Worm (Caenorhabditis elegans) whole organism, L1 larva: ENCODE results near the gene srbc-23.

ENCODE experiments used
- C34B4.2 ChIP-seq: sonication (generic microtip); optimal IDR thresholded peaks from 2 replicates; lab custom pipeline; 2017; ENCODE audit warnings: mild to moderate bottlenecking, missing genetic modification characterization, missing compliant biosample characterization
- F16B12.6 ChIP-seq: fragments of 150-350 bp; optimal IDR thresholded peaks from 2 replicates; lab custom pipeline; 2014; ENCODE audit warnings: missing biosample characterization, missing genetic modification characterization
- Y116A8C.19 ChIP-seq: sonication (generic microtip); optimal IDR thresholded peaks from 2 replicates; lab custom pipeline; 2016; ENCODE audit warnings: missing compliant biosample characterization, missing genetic modification characterization, borderline replicate concordance
- aha-1 ChIP-seq: fragments of 150-350 bp; optimal IDR thresholded peaks from 2 replicates; lab custom pipeline; 2014; ENCODE audit warnings: missing biosample characterization, missing genetic modification characterization
- alr-1 ChIP-seq: fragments of 200-800 bp; sonication (Bioruptor generic); optimal IDR thresholded peaks from 2 replicates; lab custom pipeline; 2018; ENCODE audit warnings: borderline replicate concordance, mild to moderate bottlenecking, missing genetic modification characterization, missing compliant biosample characterization
- aly-2 ChIP-seq: fragments of 150-350 bp; optimal IDR thresholded peaks from 2 replicates; lab custom pipeline; 2014; ENCODE audit warnings: missing biosample characterization, missing genetic modification characterization
- blmp-1 ChIP-seq: fragments of 150-350 bp; optimal IDR thresholded peaks from 2 replicates; lab custom pipeline; 2014; ENCODE audit warnings: missing biosample characterization, missing genetic modification characterization
- ceh-63 ChIP-seq: fragments of 200-800 bp; sonication (Bioruptor generic); optimal IDR thresholded peaks from 2 replicates; lab custom pipeline; 2018; ENCODE audit warnings: mild to moderate bottlenecking, missing genetic modification characterization, missing compliant biosample characterization
- ceh-90 ChIP-seq: sonication (generic microtip); optimal IDR thresholded peaks from 2 replicates; lab custom pipeline; 2016; ENCODE audit warnings: missing genetic modification characterization, missing compliant biosample characterization
- dsc-1 ChIP-seq: sonication (generic microtip); optimal IDR thresholded peaks from 2 replicates; lab custom pipeline; 2016; ENCODE audit warnings: mild to moderate bottlenecking, missing genetic modification characterization, missing compliant biosample characterization
- efl-1 ChIP-seq, 4 experiments: fragments of 150-350 bp; optimal IDR thresholded peaks in 3 of 4; peaks in 1 of 4; 1 replicate in 1 of 4; 2 replicates in 3 of 4; lab custom pipeline; 2014; ENCODE audit warnings: missing biosample characterization in 2 of 4, missing genetic modification characterization in 2 of 4, missing genetic modification reagents in 2 of 4
- egl-27 ChIP-seq, 2 experiments: fragments of 150-350 bp in 1 of 2; sonication (generic microtip); optimal IDR thresholded peaks; 3 replicates each; lab custom pipeline; 2017 to 2018; ENCODE audit warnings: missing biosample characterization in 2 of 2, missing genetic modification characterization in 2 of 2, missing genetic modification reagents in 2 of 2
- elt-2 ChIP-seq: sonication (generic microtip); optimal IDR thresholded peaks from 2 replicates; lab custom pipeline; 2016; ENCODE audit warnings: missing genetic modification characterization, mild to moderate bottlenecking, inconsistent platforms, missing compliant biosample characterization, missing genetic modification reagents
- ets-5 ChIP-seq: fragments of 200-800 bp; sonication (Bioruptor generic); IDR thresholded peaks from 2 replicates; pipeline ENCODE4 v1.3.6; 2022; ENCODE audit warnings: missing genetic modification characterization, missing compliant biosample characterization
- fkh-10 ChIP-seq: sonication (generic microtip); optimal IDR thresholded peaks from 2 replicates; lab custom pipeline; 2017; ENCODE audit warnings: missing biosample characterization, missing genetic modification reagents, missing genetic modification characterization
- fkh-4 ChIP-seq: sonication (generic microtip); optimal IDR thresholded peaks from 2 replicates; lab custom pipeline; 2016; ENCODE audit warnings: missing compliant biosample characterization, missing genetic modification characterization, borderline replicate concordance
- fos-1 ChIP-seq: fragments of 150-350 bp; optimal IDR thresholded peaks from 2 replicates; lab custom pipeline; 2014; ENCODE audit warnings: missing biosample characterization, missing genetic modification characterization
- hlh-17 ChIP-seq: fragments of 200-800 bp; sonication (Bioruptor generic); optimal IDR thresholded peaks from 2 replicates; lab custom pipeline; 2018; ENCODE audit warnings: missing genetic modification characterization, mild to moderate bottlenecking, missing compliant biosample characterization, moderate library complexity, borderline replicate concordance
- hpl-2 ChIP-seq: fragments of 150-350 bp; optimal IDR thresholded peaks from 2 replicates; lab custom pipeline; 2014; ENCODE audit warnings: missing biosample characterization, missing genetic modification reagents, missing genetic modification characterization
- irx-1 ChIP-seq: sonication (generic microtip); optimal IDR thresholded peaks from 2 replicates; lab custom pipeline; 2016; ENCODE audit warnings: missing genetic modification characterization, missing compliant biosample characterization
- isw-1 ChIP-seq: fragments of 200-800 bp; sonication (Bioruptor generic); IDR thresholded peaks from 2 replicates; pipeline ENCODE4 v1.3.6; 2022; ENCODE audit warnings: missing genetic modification characterization, missing compliant biosample characterization
- jun-1 ChIP-seq: fragments of 150-350 bp; optimal IDR thresholded peaks from 2 replicates; lab custom pipeline; 2014; ENCODE audit warnings: missing biosample characterization, missing genetic modification reagents, missing genetic modification characterization
- lin-14 ChIP-seq: fragments of 200-800 bp; sonication (Bioruptor generic); optimal IDR thresholded peaks from 2 replicates; lab custom pipeline; 2018; ENCODE audit warnings: mild to moderate bottlenecking, missing genetic modification characterization, moderate library complexity, missing compliant biosample characterization
- lin-15B ChIP-seq: fragments of 150-350 bp; sonication (generic microtip); optimal IDR thresholded peaks from 3 replicates; lab custom pipeline; 2014; ENCODE audit warnings: missing biosample characterization, missing genetic modification characterization
- lir-3 ChIP-seq: sonication (generic microtip); optimal IDR thresholded peaks from 2 replicates; lab custom pipeline; 2016; ENCODE audit warnings: mild to moderate bottlenecking, missing genetic modification characterization, moderate library complexity, missing compliant biosample characterization; ENCODE audit not compliant: poor library complexity
- lsy-2 ChIP-seq, 2 experiments: fragments of 150-350 bp; optimal IDR thresholded peaks; 2 replicates each; lab custom pipeline; 2014; ENCODE audit warnings: missing biosample characterization in 2 of 2, missing genetic modification characterization in 2 of 2
- mab-9 ChIP-seq: fragments of 200-800 bp; sonication (Bioruptor generic); IDR thresholded peaks from 2 replicates; pipeline ENCODE4 v1.3.6; 2022; ENCODE audit warnings: missing genetic modification reagents, missing genetic modification characterization, missing compliant biosample characterization
- mdl-1 ChIP-seq, 2 experiments: fragments of 150-350 bp; optimal IDR thresholded peaks; 2 replicates each; lab custom pipeline; 2014 to 2017; ENCODE audit warnings: missing biosample characterization in 2 of 2, missing genetic modification characterization in 2 of 2, inconsistent platforms in 1 of 2
- mef-2 ChIP-seq: fragments of 150-350 bp; optimal IDR thresholded peaks from 2 replicates; lab custom pipeline; 2014; ENCODE audit warnings: missing biosample characterization, missing genetic modification characterization
- mep-1 ChIP-seq: fragments of 150-350 bp; optimal IDR thresholded peaks from 2 replicates; lab custom pipeline; 2014; ENCODE audit warnings: missing biosample characterization, missing genetic modification characterization
- nhr-11 ChIP-seq: fragments of 150-350 bp; optimal IDR thresholded peaks from 2 replicates; lab custom pipeline; 2014; ENCODE audit warnings: missing biosample characterization, missing genetic modification characterization
- nhr-12 ChIP-seq: sonication (generic microtip); optimal IDR thresholded peaks from 2 replicates; lab custom pipeline; 2017; ENCODE audit warnings: missing biosample characterization, missing genetic modification characterization
- nhr-19 ChIP-seq: fragments of 200-800 bp; sonication (Bioruptor generic); conservative IDR thresholded peaks from 2 replicates; pipeline ENCODE4 v1.3.6; 2022; ENCODE audit warnings: missing genetic modification characterization, missing compliant biosample characterization
- nhr-237 ChIP-seq: fragments of 150-350 bp; optimal IDR thresholded peaks from 2 replicates; lab custom pipeline; 2014; ENCODE audit warnings: missing biosample characterization, missing genetic modification characterization
- nhr-47 ChIP-seq: sonication (generic microtip); optimal IDR thresholded peaks from 2 replicates; lab custom pipeline; 2016; ENCODE audit warnings: mild to moderate bottlenecking, missing genetic modification characterization, moderate library complexity, missing compliant biosample characterization
- nhr-71 ChIP-seq: sonication (generic microtip); optimal IDR thresholded peaks from 2 replicates; lab custom pipeline; 2016; ENCODE audit warnings: mild to moderate bottlenecking, missing genetic modification characterization, moderate library complexity, missing compliant biosample characterization
- nhr-76 ChIP-seq: sonication (generic microtip); optimal IDR thresholded peaks from 2 replicates; lab custom pipeline; 2017; ENCODE audit warnings: missing biosample characterization, missing genetic modification characterization
- nhr-77 ChIP-seq: fragments of 150-350 bp; optimal IDR thresholded peaks from 2 replicates; lab custom pipeline; 2014; ENCODE audit warnings: missing biosample characterization, missing genetic modification characterization
- pag-3 ChIP-seq: sonication (generic microtip); optimal IDR thresholded peaks from 2 replicates; lab custom pipeline; 2017; ENCODE audit warnings: missing genetic modification characterization, mild to moderate bottlenecking, missing compliant biosample characterization, antibody characterized with exemption, borderline replicate concordance; ENCODE audit not compliant: insufficient read depth
- rnt-1 ChIP-seq: sonication (generic microtip); optimal IDR thresholded peaks from 2 replicates; lab custom pipeline; 2016; ENCODE audit warnings: mild to moderate bottlenecking, missing genetic modification characterization, moderate library complexity, missing compliant biosample characterization
- skn-1 ChIP-seq: fragments of 150-350 bp; optimal IDR thresholded peaks from 2 replicates; lab custom pipeline; 2014; ENCODE audit warnings: missing biosample characterization, missing genetic modification characterization
- snpc-4 ChIP-seq: fragments of 150-350 bp; optimal IDR thresholded peaks from 2 replicates; lab custom pipeline; 2014; ENCODE audit warnings: missing biosample characterization, missing genetic modification characterization
- sptf-1 ChIP-seq: fragments of 150-350 bp; optimal IDR thresholded peaks from 2 replicates; lab custom pipeline; 2014; ENCODE audit warnings: missing biosample characterization, missing genetic modification characterization
- tlp-1 ChIP-seq: fragments of 150-350 bp; optimal IDR thresholded peaks from 2 replicates; lab custom pipeline; 2014; ENCODE audit warnings: missing biosample characterization, missing genetic modification characterization
- unc-130 ChIP-seq: fragments of 150-350 bp; optimal IDR thresholded peaks from 2 replicates; lab custom pipeline; 2017; ENCODE audit warnings: missing biosample characterization, missing genetic modification characterization, inconsistent platforms
- unc-30 ChIP-seq: sonication (generic microtip); optimal IDR thresholded peaks from 2 replicates; lab custom pipeline; 2017; ENCODE audit warnings: missing biosample characterization, missing genetic modification characterization
- unc-62 ChIP-seq: fragments of 150-350 bp; optimal IDR thresholded peaks from 2 replicates; lab custom pipeline; 2014; ENCODE audit warnings: missing biosample characterization, missing genetic modification reagents, missing genetic modification characterization
- unc-98 ChIP-seq: fragments of 200-800 bp; sonication (Bioruptor generic); IDR thresholded peaks from 2 replicates; pipeline ENCODE4 v1.3.6; 2022; ENCODE audit warnings: missing genetic modification characterization, missing compliant biosample characterization
- zag-1 ChIP-seq: fragments of 150-350 bp; optimal IDR thresholded peaks from 2 replicates; lab custom pipeline; 2014; ENCODE audit warnings: missing biosample characterization, missing genetic modification characterization
- ztf-4 ChIP-seq: fragments of 150-350 bp; optimal IDR thresholded peaks from 2 replicates; lab custom pipeline; 2014; ENCODE audit warnings: missing biosample characterization, missing genetic modification characterization

Gene srbc-23

ce11 chrV:2133512-2133911, 19.9 kb upstream of the srbc-23 start (continued):
- TF ChIP-seq mdl-1 (tag; optimal IDR thresholded peaks at IDR 0.05; lab: Kevin White, UChicago) (peak in 1 of 2 experiments; percentile 69), hlh-17 (GFP tag; lab: Kevin White, UChicago) (no peak), unc-98 (no peak), alr-1 (tag; lab: Kevin White, UChicago) (no peak), zag-1 (tag; lab: Kevin White, UChicago) (peak; percentile 26), mep-1 (tag; lab: Kevin White, UChicago) (peak; percentile 71), ztf-4 (tag; lab: Kevin White, UChicago) (no peak), fkh-10 (peak; percentile 76), jun-1 (tag; lab: Kevin White, UChicago) (peak; percentile 2), pag-3 (tag; lab: Kevin White, UChicago) (no peak), skn-1 (tag; lab: Kevin White, UChicago) (peak; percentile 53), nhr-237 (tag; lab: Kevin White, UChicago) (no peak), C34B4.2 (tag; lab: Kevin White, UChicago) (no peak), nhr-12 (no peak), elt-2 (tag; lab: Kevin White, UChicago) (no peak), nhr-71 (tag; lab: Kevin White, UChicago) (peak; percentile 84), dsc-1 (tag; lab: Kevin White, UChicago) (peak; percentile 64), ceh-90 (tag; lab: Kevin White, UChicago) (no peak), fkh-4 (tag; lab: Kevin White, UChicago) (no peak), irx-1 (tag; lab: Kevin White, UChicago) (peak; percentile 53), mab-9 (peak; percentile 44; the same call in 1 of the 2 replicates), ets-5 (no peak), egl-27 (tag; optimal IDR thresholded peaks at IDR 0.05; lab: Kevin White, UChicago) (no peak), lir-3 (tag; lab: Kevin White, UChicago) (peak; percentile 22), nhr-77 (tag; lab: Kevin White, UChicago) (no peak)

ce11 chrV:2134340-2134739, 19.0 kb upstream of the srbc-23 start:
- peak; percentile 12 for TF ChIP-seq dsc-1 (tag; lab: Kevin White, UChicago)
- TF ChIP-seq nhr-11: no peak
- peak; percentile 9 to 18 for TF ChIP-seq lsy-2 (tag; optimal IDR thresholded peaks at IDR 0.05; lab: Kevin White, UChicago)
- TF ChIP-seq lin-15B (tag; lab: Kevin White, UChicago): no peak
- no peak for TF ChIP-seq nhr-237 (tag; lab: Kevin White, UChicago)
- no peak for TF ChIP-seq sptf-1
- no peak for TF ChIP-seq mab-9
- peak; percentile 26 for TF ChIP-seq nhr-19
- TF ChIP-seq ceh-63 (GFP tag; lab: Kevin White, UChicago): no peak
- no peak for TF ChIP-seq Y116A8C.19 (tag; lab: Kevin White, UChicago)
- TF ChIP-seq hpl-2 (GFP tag; lab: Kevin White, UChicago): no peak
- no peak for TF ChIP-seq egl-27 (tag; optimal IDR thresholded peaks at IDR 0.05; lab: Kevin White, UChicago)
- TF ChIP-seq efl-1 (optimal IDR thresholded peaks at IDR 0.05; lab: Kevin White, UChicago): no peak
- no peak for TF ChIP-seq efl-1 (GFP tag; optimal IDR thresholded peaks at IDR 0.05 in 1 of 2; lab: Kevin White, UChicago)
- TF ChIP-seq unc-62: no peak
- no peak for TF ChIP-seq isw-1 (GFP tag; lab: Robert Waterston, UW)
- TF ChIP-seq F16B12.6 (tag; lab: Kevin White, UChicago): no peak
- TF ChIP-seq tlp-1 (tag; lab: Kevin White, UChicago): no peak
- TF ChIP-seq rnt-1 (tag; lab: Kevin White, UChicago): peak; percentile 10
- no peak for TF ChIP-seq fos-1
- TF ChIP-seq nhr-71 (tag; lab: Kevin White, UChicago): peak; percentile 51
- TF ChIP-seq irx-1 (tag; lab: Kevin White, UChicago): no peak
- TF ChIP-seq nhr-47: peak; percentile 30
- no peak for TF ChIP-seq ets-5
- no peak for TF ChIP-seq unc-130 (tag; lab: Kevin White, UChicago)
- TF ChIP-seq nhr-76 (tag; lab: Kevin White, UChicago): no peak
- TF ChIP-seq blmp-1 (tag; lab: Kevin White, UChicago): no peak
- peak; percentile 92 for TF ChIP-seq lin-14 (GFP tag; lab: Kevin White, UChicago)
- TF ChIP-seq aly-2 (tag; lab: Kevin White, UChicago): no peak
- no peak for TF ChIP-seq elt-2 (tag; lab: Kevin White, UChicago)
- no peak for TF ChIP-seq snpc-4 (tag; lab: Kevin White, UChicago)
- no peak for TF ChIP-seq mef-2
- no peak for TF ChIP-seq ztf-4 (tag; lab: Kevin White, UChicago)
- no peak for TF ChIP-seq unc-30 (tag; lab: Kevin White, UChicago)
- TF ChIP-seq jun-1 (tag; lab: Kevin White, UChicago): no peak
- no peak for TF ChIP-seq C34B4.2 (tag; lab: Kevin White, UChicago)
- TF ChIP-seq aha-1: no peak
- no peak for TF ChIP-seq nhr-77 (tag; lab: Kevin White, UChicago)
